Worm (Caenorhabditis elegans) whole organism, L4 larva: Measurements from ENCODE around the gene T25D3.4.

Experiments
- F10B5.3 ChIP-seq: sonication (generic microtip); optimal IDR thresholded peaks from 2 replicates; lab custom pipeline; 2016; ENCODE audit warnings: mild to moderate bottlenecking, missing genetic modification characterization, missing compliant biosample characterization
- F44E2.7 ChIP-seq: fragments of 200-800 bp; sonication (Bioruptor generic); IDR thresholded peaks from 2 replicates; pipeline ENCODE4 v2.1.2; 2022; ENCODE audit warnings: missing genetic modification characterization, missing compliant biosample characterization
- F49E8.2 ChIP-seq: sonication (generic microtip); optimal IDR thresholded peaks from 2 replicates; lab custom pipeline; 2016; ENCODE audit warnings: missing compliant biosample characterization, mild to moderate bottlenecking, missing genetic modification characterization, borderline replicate concordance
- ZK337.2 ChIP-seq: fragments of 200-800 bp; sonication (Bioruptor generic); IDR thresholded peaks from 2 replicates; pipeline ENCODE4 v1.3.6; 2022; ENCODE audit warnings: missing genetic modification reagents, missing genetic modification characterization, missing compliant biosample characterization
- ZK546.5 ChIP-seq, 2 experiments: sonication (generic microtip); optimal IDR thresholded peaks; 2 replicates each; lab custom pipeline; 2017; ENCODE audit warnings: missing biosample characterization in 2 of 2, missing genetic modification characterization in 2 of 2
- aha-1 ChIP-seq: fragments of 150-350 bp; peaks from one replicate; lab custom pipeline; 2014; ENCODE audit warnings: missing biosample characterization, missing genetic modification characterization
- ama-1 ChIP-seq: fragments of 150-350 bp; optimal IDR thresholded peaks from 2 replicates; lab custom pipeline; 2014; ENCODE audit warnings: inconsistent platforms, mixed read lengths
- ceh-32 ChIP-seq: sonication (generic microtip); optimal IDR thresholded peaks from 2 replicates; lab custom pipeline; 2016; ENCODE audit warnings: mild to moderate bottlenecking, missing genetic modification characterization, missing compliant biosample characterization; ENCODE audit not compliant: poor library complexity
- ceh-44 ChIP-seq: fragments of 200-800 bp; sonication (Bioruptor generic); IDR thresholded peaks from 2 replicates; pipeline ENCODE4 v1.3.6; 2022; ENCODE audit warnings: missing genetic modification reagents, missing genetic modification characterization, missing compliant biosample characterization
- ceh-62 ChIP-seq: sonication (generic microtip); optimal IDR thresholded peaks from 2 replicates; lab custom pipeline; 2017; ENCODE audit warnings: missing biosample characterization, missing genetic modification characterization
- cey-2 ChIP-seq: sonication (generic microtip); optimal IDR thresholded peaks from 3 replicates; lab custom pipeline; 2017; ENCODE audit warnings: missing genetic modification characterization, mild to moderate bottlenecking, missing compliant biosample characterization, antibody characterized with exemption, borderline replicate concordance; ENCODE audit not compliant: insufficient read depth
- daf-12 ChIP-seq: fragments of 150-350 bp; optimal IDR thresholded peaks from 2 replicates; lab custom pipeline; 2014; ENCODE audit warnings: missing biosample characterization, missing genetic modification reagents, missing genetic modification characterization
- daf-8 ChIP-seq: fragments of 200-800 bp; sonication (Bioruptor generic); IDR thresholded peaks from 2 replicates; pipeline ENCODE4 v1.3.6; 2022; ENCODE audit warnings: missing genetic modification characterization, missing compliant biosample characterization
- dmd-6 ChIP-seq: fragments of 200-800 bp; sonication (Bioruptor generic); IDR thresholded peaks from 2 replicates; pipeline ENCODE4 v1.3.6; 2022; ENCODE audit warnings: missing genetic modification reagents, missing genetic modification characterization, missing compliant biosample characterization
- dmd-9 ChIP-seq: fragments of 200-800 bp; sonication (Bioruptor generic); IDR thresholded peaks from 2 replicates; pipeline ENCODE4 v1.3.6; 2022; ENCODE audit warnings: missing genetic modification reagents, missing genetic modification characterization, missing compliant biosample characterization
- dpl-1 ChIP-seq: fragments of 150-350 bp; optimal IDR thresholded peaks from 2 replicates; lab custom pipeline; 2014; ENCODE audit warnings: missing biosample characterization, missing genetic modification reagents, missing genetic modification characterization
- duxl-1 ChIP-seq: sonication (generic microtip); optimal IDR thresholded peaks from 2 replicates; lab custom pipeline; 2016; ENCODE audit warnings: mild to moderate bottlenecking, missing genetic modification characterization, moderate library complexity, missing compliant biosample characterization; ENCODE audit not compliant: poor library complexity
- dve-1 ChIP-seq: sonication (generic microtip); optimal IDR thresholded peaks from 2 replicates; lab custom pipeline; 2017; ENCODE audit warnings: antibody characterized with exemption, mild to moderate bottlenecking, missing genetic modification characterization, missing compliant biosample characterization; ENCODE audit not compliant: insufficient read depth
- gei-8 ChIP-seq: fragments of 200-800 bp; sonication (Bioruptor generic); optimal IDR thresholded peaks from 2 replicates; lab custom pipeline; 2018; ENCODE audit warnings: mild to moderate bottlenecking, missing genetic modification characterization, missing compliant biosample characterization
- hlh-11 ChIP-seq: fragments of 200-800 bp; sonication (Bioruptor generic); optimal IDR thresholded peaks from 2 replicates; lab custom pipeline; 2018; ENCODE audit warnings: mild to moderate bottlenecking, missing genetic modification characterization, missing compliant biosample characterization
- hlh-30 ChIP-seq: sonication (generic microtip); optimal IDR thresholded peaks from 2 replicates; lab custom pipeline; 2017; ENCODE audit warnings: antibody characterized with exemption, mild to moderate bottlenecking, missing genetic modification characterization, missing compliant biosample characterization; ENCODE audit not compliant: insufficient read depth
- lin-15B ChIP-seq: fragments of 150-350 bp; sonication (generic microtip); optimal IDR thresholded peaks from 3 replicates; lab custom pipeline; 2014; ENCODE audit warnings: missing biosample characterization, missing genetic modification characterization
- lin-38 ChIP-seq: fragments of 200-800 bp; sonication (Bioruptor generic); IDR thresholded peaks from 2 replicates; pipeline ENCODE4 v1.3.6; 2022; ENCODE audit warnings: missing genetic modification reagents, missing genetic modification characterization, missing compliant biosample characterization
- lsy-2 ChIP-seq, 2 experiments: fragments of 150-350 bp in 1 of 2; sonication (generic microtip) in 1 of 2; optimal IDR thresholded peaks; 2 replicates each; lab custom pipeline; 2014 to 2017; ENCODE audit warnings: missing biosample characterization in 2 of 2, missing genetic modification characterization in 2 of 2
- mdl-1 ChIP-seq, 2 experiments: fragments of 150-350 bp in 1 of 2; sonication (generic microtip) in 1 of 2; optimal IDR thresholded peaks; 2 replicates each; lab custom pipeline; 2014 to 2017; ENCODE audit warnings: missing biosample characterization in 2 of 2, missing genetic modification characterization in 2 of 2
- mep-1 ChIP-seq: fragments of 150-350 bp; sonication (generic microtip); optimal IDR thresholded peaks from 3 replicates; lab custom pipeline; 2014; ENCODE audit warnings: missing biosample characterization, missing genetic modification characterization
- mes-2 ChIP-seq: sonication (generic microtip); optimal IDR thresholded peaks from 2 replicates; lab custom pipeline; 2016; ENCODE audit warnings: missing genotype, mild to moderate bottlenecking, missing genetic modification characterization, missing compliant biosample characterization; ENCODE audit not compliant: poor library complexity, severe bottlenecking
- mxl-3 ChIP-seq: fragments of 200-800 bp; sonication (Bioruptor generic); optimal IDR thresholded peaks from 2 replicates; lab custom pipeline; 2018; ENCODE audit warnings: mild to moderate bottlenecking, missing genetic modification characterization, missing compliant biosample characterization
- nhr-102 ChIP-seq: sonication (generic microtip); optimal IDR thresholded peaks from 2 replicates; lab custom pipeline; 2016; ENCODE audit warnings: mild to moderate bottlenecking, missing genetic modification characterization, moderate library complexity, missing compliant biosample characterization
- nhr-237 ChIP-seq: sonication (generic microtip); optimal IDR thresholded peaks from 2 replicates; lab custom pipeline; 2017; ENCODE audit warnings: missing biosample characterization, missing genetic modification characterization
- nhr-6 ChIP-seq: fragments of 150-350 bp; optimal IDR thresholded peaks from 2 replicates; lab custom pipeline; 2014; ENCODE audit warnings: missing biosample characterization, missing genetic modification characterization
- nhr-77 ChIP-seq: fragments of 150-350 bp; optimal IDR thresholded peaks from 2 replicates; lab custom pipeline; 2014; ENCODE audit warnings: missing biosample characterization, missing genetic modification characterization
- php-3 ChIP-seq: fragments of 200-800 bp; sonication (Bioruptor generic); IDR thresholded peaks from 2 replicates; pipeline ENCODE4 v1.3.6; 2022; ENCODE audit warnings: missing genetic modification reagents, missing genetic modification characterization, missing compliant biosample characterization
- pqm-1 ChIP-seq: sonication (generic microtip); optimal IDR thresholded peaks from 2 replicates; lab custom pipeline; 2017; ENCODE audit warnings: missing biosample characterization, missing genetic modification characterization
- snpc-1.2 ChIP-seq: fragments of 200-800 bp; sonication (Bioruptor generic); IDR thresholded peaks from 2 replicates; pipeline ENCODE4 v1.3.6; 2022; ENCODE audit warnings: missing genetic modification reagents, missing genetic modification characterization, missing compliant biosample characterization
- snpc-4 ChIP-seq: fragments of 150-350 bp; optimal IDR thresholded peaks from 2 replicates; lab custom pipeline; 2014; ENCODE audit warnings: missing biosample characterization, missing genetic modification characterization
- spr-1 ChIP-seq: sonication (generic microtip); optimal IDR thresholded peaks from 2 replicates; lab custom pipeline; 2016; ENCODE audit warnings: mild to moderate bottlenecking, missing genetic modification characterization, missing compliant biosample characterization
- tag-97 ChIP-seq: fragments of 200-800 bp; sonication (Bioruptor generic); IDR thresholded peaks from 2 replicates; pipeline ENCODE4 v1.3.6; 2022; ENCODE audit warnings: missing genetic modification characterization, missing compliant biosample characterization
- zag-1 ChIP-seq: fragments of 150-350 bp; optimal IDR thresholded peaks from 2 replicates; lab custom pipeline; 2014; ENCODE audit warnings: missing biosample characterization, missing genetic modification characterization
- zfp-3 ChIP-seq: fragments of 200-800 bp; sonication (Bioruptor generic); conservative IDR thresholded peaks from 2 replicates; pipeline ENCODE4 v1.3.6; 2022; ENCODE audit warnings: missing genetic modification reagents, missing genetic modification characterization, missing compliant biosample characterization

The T25D3.4 gene

ce11 chrII:124904-125303 is 22.1 kb upstream of the T25D3.4 start, which contains the start of gene nmur-2:
Gene nmur-2 (minus strand): TSS chrII:125004.
- no peak for TF ChIP-seq lsy-2 (tag; optimal IDR thresholded peaks at IDR 0.05; lab: Kevin White, UChicago)
- TF ChIP-seq mxl-3 (GFP tag; lab: Kevin White, UChicago) = no peak
- TF ChIP-seq gei-8 (GFP tag; lab: Kevin White, UChicago) = no peak
- no peak for TF ChIP-seq ceh-44 (GFP tag; lab: Robert Waterston, UW)
- TF ChIP-seq zag-1 (tag; lab: Kevin White, UChicago) = no peak
- no peak for TF ChIP-seq snpc-1.2 (GFP tag; lab: Robert Waterston, UW)
- TF ChIP-seq ama-1 (lab: Kevin White, UChicago) = no peak
- TF ChIP-seq F44E2.7 (GFP tag; lab: Robert Waterston, UW) = no peak
- TF ChIP-seq dmd-9 = no peak
- no peak for TF ChIP-seq nhr-237
- no peak for TF ChIP-seq lin-38 (GFP tag; lab: Robert Waterston, UW)
- no peak for TF ChIP-seq hlh-11 (tag; lab: Kevin White, UChicago)
- no peak for TF ChIP-seq snpc-4 (tag; lab: Kevin White, UChicago)
- TF ChIP-seq daf-12 = no peak
- no peak for TF ChIP-seq nhr-77
- TF ChIP-seq ceh-62 (tag; lab: Kevin White, UChicago) = no peak
- no peak for TF ChIP-seq duxl-1

DNA sequence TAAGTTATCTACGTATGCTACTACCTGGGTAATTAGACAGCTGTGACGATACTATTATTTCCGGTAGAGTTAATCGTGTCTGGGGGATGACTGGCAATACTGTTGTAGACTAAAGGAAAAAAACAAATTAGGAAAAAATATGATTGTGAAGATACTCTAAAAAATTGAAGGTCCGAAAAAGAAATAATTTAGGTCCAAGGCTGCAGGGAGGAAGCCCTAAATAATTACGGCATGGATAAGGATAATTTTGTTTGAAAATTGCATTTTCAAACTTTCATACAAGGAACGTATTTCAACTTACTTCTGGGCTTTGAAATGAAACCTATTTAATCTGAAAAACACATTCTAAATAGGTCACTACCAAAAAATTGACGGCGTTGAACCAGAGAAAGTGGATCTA is 18.1 kb upstream of the T25D3.4 start, which contains the start of gene srd-3:
Gene srd-3 (minus strand): TSS at position 101 of the 400 bp plus-strand sequence.
- TF ChIP-seq pqm-1 (tag; lab: Kevin White, UChicago) = no peak
- no peak for TF ChIP-seq ceh-32 (tag; lab: Kevin White, UChicago)
- no peak for TF ChIP-seq zfp-3
- no peak for TF ChIP-seq dmd-6
- no peak for TF ChIP-seq nhr-77
- TF ChIP-seq hlh-30 (tag; lab: Kevin White, UChicago) = no peak
- no peak for TF ChIP-seq tag-97 (GFP tag; lab: Robert Waterston, UW)
- no peak for TF ChIP-seq ama-1 (lab: Kevin White, UChicago)
- no peak for TF ChIP-seq spr-1
- no peak for TF ChIP-seq nhr-6 (tag; lab: Kevin White, UChicago)
- no peak for TF ChIP-seq mep-1 (tag; lab: Kevin White, UChicago)
- TF ChIP-seq dpl-1 (GFP tag; lab: Kevin White, UChicago) = no peak
- TF ChIP-seq F49E8.2 = no peak

ce11 chrII:129770-130169 is 17.3 kb upstream of the T25D3.4 start:
- no peak for TF ChIP-seq php-3
- TF ChIP-seq dpl-1 (GFP tag; lab: Kevin White, UChicago) = no peak
- TF ChIP-seq lin-15B (tag; lab: Kevin White, UChicago) = no peak
- TF ChIP-seq ZK546.5 (tag; optimal IDR thresholded peaks at IDR 0.05; lab: Kevin White, UChicago) = no peak
- no peak for TF ChIP-seq mes-2 (tag; lab: Kevin White, UChicago)
- no peak for TF ChIP-seq dve-1
- TF ChIP-seq aha-1 = no peak
- no peak for TF ChIP-seq cey-2 (tag; lab: Kevin White, UChicago)
- TF ChIP-seq ceh-44 (GFP tag; lab: Robert Waterston, UW) = no peak
- TF ChIP-seq ceh-62 (tag; lab: Kevin White, UChicago) = no peak
- no peak for TF ChIP-seq mdl-1 (tag; optimal IDR thresholded peaks at IDR 0.05; lab: Kevin White, UChicago)
- no peak for TF ChIP-seq F10B5.3 (tag; lab: Kevin White, UChicago)
- TF ChIP-seq daf-8 = no peak
- TF ChIP-seq duxl-1 = no peak
- TF ChIP-seq tag-97 (GFP tag; lab: Robert Waterston, UW) = no peak
- TF ChIP-seq ZK337.2 = no peak
- no peak for TF ChIP-seq nhr-102 (tag; lab: Kevin White, UChicago)
